Worm (Caenorhabditis elegans) whole organism, L3 larva: ENCODE data around the gene T19H5.7.

Experiments used
- ZK546.5 ChIP-seq: sonication (generic microtip); optimal IDR thresholded peaks from 2 replicates; lab custom pipeline; 2017; ENCODE audit warnings: missing biosample characterization, missing genetic modification characterization
- aly-2 ChIP-seq: fragments of 150-350 bp; optimal IDR thresholded peaks from 2 replicates; lab custom pipeline; 2014; ENCODE audit warnings: missing biosample characterization, missing genetic modification characterization
- ama-1 ChIP-seq: fragments of 150-350 bp; optimal IDR thresholded peaks from 2 replicates; lab custom pipeline; 2018
- ceh-16 ChIP-seq: sonication (generic microtip); optimal IDR thresholded peaks from 2 replicates; lab custom pipeline; 2017; ENCODE audit warnings: missing biosample characterization, missing genetic modification characterization
- ceh-28 ChIP-seq: fragments of 150-350 bp; optimal IDR thresholded peaks from 2 replicates; lab custom pipeline; 2014; ENCODE audit warnings: missing biosample characterization, missing genetic modification reagents, missing genetic modification characterization
- ceh-9 ChIP-seq: sonication (generic microtip); optimal IDR thresholded peaks from 2 replicates; lab custom pipeline; 2018; ENCODE audit warnings: missing biosample characterization, missing genetic modification characterization
- daf-12 ChIP-seq: fragments of 150-350 bp; optimal IDR thresholded peaks from 2 replicates; lab custom pipeline; 2014; ENCODE audit warnings: missing biosample characterization, missing genetic modification reagents, missing genetic modification characterization
- egl-5 ChIP-seq: fragments of 150-350 bp; optimal IDR thresholded peaks from 2 replicates; lab custom pipeline; 2017; ENCODE audit warnings: missing biosample characterization, missing genetic modification reagents, missing genetic modification characterization, inconsistent platforms
- elt-1 ChIP-seq: fragments of 150-350 bp; optimal IDR thresholded peaks from 2 replicates; lab custom pipeline; 2014; ENCODE audit warnings: missing biosample characterization, missing genetic modification characterization
- elt-2 ChIP-seq: sonication (generic microtip); optimal IDR thresholded peaks from 2 replicates; lab custom pipeline; 2016; ENCODE audit warnings: missing genetic modification reagents, mild to moderate bottlenecking, missing genetic modification characterization, missing compliant biosample characterization
- elt-3 ChIP-seq, 3 experiments: fragments of 150-350 bp in 1 of 3; sonication (generic microtip) in 2 of 3; optimal IDR thresholded peaks; 2 replicates in 2 of 3; 4 replicates in 1 of 3; lab custom pipeline; 2014 to 2017; ENCODE audit warnings: missing biosample characterization in 3 of 3, missing genetic modification characterization in 3 of 3
- eor-1 ChIP-seq, 2 experiments: fragments of 150-350 bp; optimal IDR thresholded peaks; 2 replicates each; lab custom pipeline; 2014 to 2018; ENCODE audit warnings: missing biosample characterization in 2 of 2, missing genetic modification characterization in 2 of 2
- fkh-2 ChIP-seq: fragments of 150-350 bp; optimal IDR thresholded peaks from 2 replicates; lab custom pipeline; 2014; ENCODE audit warnings: missing biosample characterization, missing genetic modification reagents, missing genetic modification characterization
- jun-1 ChIP-seq: fragments of 150-350 bp; optimal IDR thresholded peaks from 2 replicates; lab custom pipeline; 2014; ENCODE audit warnings: missing biosample characterization, missing genetic modification reagents, missing genetic modification characterization
- lin-15B ChIP-seq: fragments of 150-350 bp; optimal IDR thresholded peaks from 2 replicates; lab custom pipeline; 2014; ENCODE audit warnings: missing biosample characterization, missing genetic modification characterization
- lin-39 ChIP-seq: fragments of 150-350 bp; optimal IDR thresholded peaks from 2 replicates; lab custom pipeline; 2018; ENCODE audit warnings: missing biosample characterization, missing genetic modification reagents, missing genetic modification characterization
- lsy-12 ChIP-seq: sonication (generic microtip); optimal IDR thresholded peaks from 2 replicates; lab custom pipeline; 2016; ENCODE audit warnings: mild to moderate bottlenecking, missing genetic modification characterization, missing compliant biosample characterization
- mdl-1 ChIP-seq: fragments of 150-350 bp; optimal IDR thresholded peaks from 2 replicates; lab custom pipeline; 2014; ENCODE audit warnings: missing biosample characterization, missing genetic modification characterization
- nhr-11 ChIP-seq: fragments of 150-350 bp; optimal IDR thresholded peaks from 2 replicates; lab custom pipeline; 2014; ENCODE audit warnings: missing biosample characterization, missing genetic modification characterization
- nhr-237 ChIP-seq: fragments of 150-350 bp; optimal IDR thresholded peaks from 2 replicates; lab custom pipeline; 2014; ENCODE audit warnings: missing biosample characterization, missing genetic modification characterization
- nhr-28 ChIP-seq: fragments of 150-350 bp; optimal IDR thresholded peaks from 2 replicates; lab custom pipeline; 2014; ENCODE audit warnings: missing biosample characterization, missing genetic modification characterization
- nhr-43 ChIP-seq: sonication (generic microtip); optimal IDR thresholded peaks from 2 replicates; lab custom pipeline; 2016; ENCODE audit warnings: mild to moderate bottlenecking, missing genetic modification characterization, missing compliant biosample characterization; ENCODE audit not compliant: poor library complexity, severe bottlenecking
- nhr-67 ChIP-seq: fragments of 150-350 bp; optimal IDR thresholded peaks from 2 replicates; lab custom pipeline; 2014; ENCODE audit warnings: missing biosample characterization, missing genetic modification characterization
- nhr-77 ChIP-seq: fragments of 150-350 bp; optimal IDR thresholded peaks from 2 replicates; lab custom pipeline; 2014; ENCODE audit warnings: missing biosample characterization, missing genetic modification characterization
- pha-4 ChIP-seq: fragments of 150-350 bp; optimal IDR thresholded peaks from 2 replicates; lab custom pipeline; 2014; ENCODE audit warnings: missing biosample characterization, missing genetic modification reagents, missing genetic modification characterization
- pqm-1 ChIP-seq: fragments of 150-350 bp; optimal IDR thresholded peaks from 2 replicates; lab custom pipeline; 2017; ENCODE audit warnings: missing biosample characterization, missing genetic modification characterization, inconsistent platforms
- sea-2 ChIP-seq: fragments of 150-350 bp; sonication (generic microtip); optimal IDR thresholded peaks from 4 replicates; lab custom pipeline; 2014; ENCODE audit warnings: missing biosample characterization, missing genetic modification reagents, missing genetic modification characterization
- skn-1 ChIP-seq: fragments of 150-350 bp; optimal IDR thresholded peaks from 2 replicates; lab custom pipeline; 2014; ENCODE audit warnings: missing biosample characterization, missing genetic modification characterization
- unc-39 ChIP-seq: sonication (generic microtip); optimal IDR thresholded peaks from 4 replicates; lab custom pipeline; 2017; ENCODE audit warnings: missing biosample characterization, missing genetic modification characterization
- unc-62 ChIP-seq: fragments of 150-350 bp; sonication (generic microtip); optimal IDR thresholded peaks from 4 replicates; lab custom pipeline; 2014; ENCODE audit warnings: missing biosample characterization, missing genetic modification reagents, missing genetic modification characterization
- zag-1 ChIP-seq: fragments of 150-350 bp; optimal IDR thresholded peaks from 2 replicates; lab custom pipeline; 2014; ENCODE audit warnings: missing biosample characterization, missing genetic modification characterization
- ztf-11 ChIP-seq: fragments of 150-350 bp; optimal IDR thresholded peaks from 2 replicates; lab custom pipeline; 2014; ENCODE audit warnings: missing biosample characterization, missing genetic modification characterization
- ztf-4 ChIP-seq: fragments of 150-350 bp; optimal IDR thresholded peaks from 2 replicates; lab custom pipeline; 2014; ENCODE audit warnings: missing biosample characterization, missing genetic modification characterization

Gene T19H5.7

ce11 chrII:9487337-9487950 lies 7.5 kb upstream of the T19H5.7 start, which contains the start of gene T19H5.4 (continued):
- no peak for TF ChIP-seq ztf-4 (tag; lab: Kevin White, UChicago)
- TF ChIP-seq zag-1, result no peak
- TF ChIP-seq eor-1 (tag; optimal IDR thresholded peaks at IDR 0.05; lab: Kevin White, UChicago), result no peak
- no peak for TF ChIP-seq ceh-16 (tag; lab: Kevin White, UChicago)
- TF ChIP-seq aly-2, result no peak
- no peak for TF ChIP-seq ZK546.5 (tag; lab: Kevin White, UChicago)
- no peak for TF ChIP-seq nhr-67
- TF ChIP-seq ceh-9, result no peak
- no peak for TF ChIP-seq lin-15B
- peak; percentile 64 for TF ChIP-seq pha-4
- TF ChIP-seq elt-2 (tag; lab: Kevin White, UChicago), result peak; percentile 82
- no peak for TF ChIP-seq elt-1 (tag; lab: Kevin White, UChicago)

- TF ChIP-seq zag-1, result no peak
- TF ChIP-seq pha-4, result peak; percentile 91
- no peak for TF ChIP-seq elt-1 (tag; lab: Kevin White, UChicago)
- no peak for TF ChIP-seq lin-15B
- no peak for TF ChIP-seq lin-39
- TF ChIP-seq ceh-28 (tag; lab: Kevin White, UChicago), result no peak
- no peak for TF ChIP-seq aly-2
- TF ChIP-seq ama-1 (lab: Kevin White, UChicago), result no peak
- TF ChIP-seq, all 47 proteins: peak for 1
Measured at ce11 chrII:9485081-9485730, 5.3 kb upstream of the T19H5.7 start.

DNA sequence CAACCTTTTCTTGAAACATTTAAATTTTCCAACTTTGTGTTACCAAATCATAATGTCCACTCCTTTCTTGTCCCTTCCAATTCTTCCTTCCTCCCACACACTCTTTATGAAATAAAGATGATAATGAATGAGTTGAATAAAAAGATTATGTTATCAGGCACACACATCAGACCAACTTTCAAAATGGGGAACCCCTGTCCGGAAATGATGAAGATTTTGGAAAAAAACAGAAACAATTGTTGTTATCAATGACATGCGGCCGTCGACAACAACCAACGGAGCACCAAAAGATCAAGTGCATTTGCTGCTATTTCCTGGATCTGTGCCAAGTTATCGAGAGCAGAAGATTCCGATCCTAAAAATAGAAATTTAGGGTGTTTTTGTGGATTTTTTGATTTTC lies 3.4 kb upstream of the T19H5.7 start:
- TF ChIP-seq pqm-1 (tag; lab: Kevin White, UChicago) (peak; percentile 71), elt-2 (tag; lab: Kevin White, UChicago) (peak; percentile 72), unc-62 (GFP tag; lab: Kevin White, UChicago) (no peak), jun-1 (tag; lab: Kevin White, UChicago) (peak; percentile 22), lsy-12 (tag; lab: Kevin White, UChicago) (no peak), unc-39 (tag; lab: Kevin White, UChicago) (no peak), egl-5 (tag; lab: Kevin White, UChicago) (no peak), elt-1 (tag; lab: Kevin White, UChicago) (no peak)

DNA sequence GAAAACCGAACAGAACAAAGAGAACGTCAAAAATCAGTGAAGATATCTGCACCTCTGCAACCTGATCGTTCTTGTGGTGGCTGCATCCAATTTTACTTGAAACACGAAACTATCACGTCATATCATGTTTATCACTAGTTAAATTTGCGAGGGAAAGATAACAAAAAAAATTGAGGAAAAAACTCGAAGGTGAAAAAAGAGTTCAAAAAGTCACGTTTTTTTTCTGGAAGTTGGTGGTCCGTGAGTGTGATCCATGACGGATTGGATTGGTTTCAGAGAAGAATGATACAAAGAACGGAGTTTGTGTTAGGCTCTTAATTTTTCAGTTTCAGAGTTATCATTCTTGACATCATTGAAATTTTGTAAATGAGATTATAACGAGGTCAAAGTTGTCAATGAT lies 2.6 kb upstream of the T19H5.7 start:
- TF ChIP-seq elt-2 (tag; lab: Kevin White, UChicago) (peak; percentile 71), nhr-43 (no peak), mdl-1 (tag; lab: Kevin White, UChicago) (no peak), nhr-237 (tag; lab: Kevin White, UChicago) (no peak), fkh-2 (tag; lab: Kevin White, UChicago) (no peak), nhr-11 (tag; lab: Kevin White, UChicago) (no peak), pqm-1 (tag; lab: Kevin White, UChicago) (peak; percentile 33), ceh-28 (tag; lab: Kevin White, UChicago) (no peak), ama-1 (lab: Kevin White, UChicago) (no peak), daf-12 (tag; lab: Kevin White, UChicago) (no peak)
- TF ChIP-seq, all 47 proteins: peak for 2

- peak; percentile 73 for TF ChIP-seq pha-4
- TF ChIP-seq skn-1 (tag; lab: Kevin White, UChicago), result no peak
- TF ChIP-seq, all 47 proteins: peak for 1
Measured at ce11 chrII:9481427-9481826, 1.5 kb upstream of the T19H5.7 start.

ce11 chrII:9477567-9477966 lies 2.3 kb downstream of the T19H5.7 start, which contains the start of gene chil-27:
Gene chil-27 (plus strand): TSS chrII:9477867.
- TF ChIP-seq nhr-77 (tag; lab: Kevin White, UChicago) (no peak), fkh-2 (tag; lab: Kevin White, UChicago) (no peak), nhr-28 (tag; lab: Kevin White, UChicago) (no peak), ztf-11 (no peak), sea-2 (GFP tag; lab: Kevin White, UChicago) (no peak), ceh-16 (tag; lab: Kevin White, UChicago) (no peak), elt-3 (tag; optimal IDR thresholded peaks at IDR 0.05; lab: Kevin White, UChicago) (no peak), ZK546.5 (tag; lab: Kevin White, UChicago) (no peak), lsy-12 (tag; lab: Kevin White, UChicago) (no peak), elt-1 (tag; lab: Kevin White, UChicago) (no peak), nhr-237 (tag; lab: Kevin White, UChicago) (no peak), jun-1 (tag; lab: Kevin White, UChicago) (no peak)
